Fruit fly (Drosophila melanogaster): Measurements from ENCODE around the gene CG15256.

dm6 chr2L:15555770-15556169 is 5.6 kb downstream of the CG15256 start:
- TF ChIP-seq N (GFP tag; optimal IDR thresholded peaks at IDR 0.05) (no peak), woc (GFP tag; optimal IDR thresholded peaks at IDR 0.05) (no peak), Abd-B (GFP tag; optimal IDR thresholded peaks at IDR 0.05) (no peak), CG32264 (GFP tag; optimal IDR thresholded peaks at IDR 0.05) (no peak), Hr83 (GFP tag; optimal IDR thresholded peaks at IDR 0.05; ENCODE audit: poor library complexity, severe bottlenecking) (no peak)

Data from whole organism, wandering third instar larva.